Fruit fly (Drosophila melanogaster) whole organism, adult: ENCODE measurements around the gene CG5281.

Source experiments
- CG7045 ChIP-seq: fragments of 200-800 bp; sonication (Bioruptor generic); optimal IDR thresholded peaks from 2 replicates; lab custom pipeline; 2017; ENCODE audit warnings: missing biosample characterization, mild to moderate bottlenecking, missing genetic modification characterization
- kay ChIP-seq: fragments of 200-800 bp; sonication (Bioruptor generic); peaks from one replicate; lab custom pipeline; 2016; ENCODE audit warnings: missing biosample characterization, missing genetic modification characterization, borderline replicate concordance
- ovo ChIP-seq: fragments of 200-800 bp; sonication (Bioruptor generic); optimal IDR thresholded peaks from 2 replicates; lab custom pipeline; 2016; ENCODE audit warnings: missing biosample characterization, missing genetic modification characterization

DNA sequence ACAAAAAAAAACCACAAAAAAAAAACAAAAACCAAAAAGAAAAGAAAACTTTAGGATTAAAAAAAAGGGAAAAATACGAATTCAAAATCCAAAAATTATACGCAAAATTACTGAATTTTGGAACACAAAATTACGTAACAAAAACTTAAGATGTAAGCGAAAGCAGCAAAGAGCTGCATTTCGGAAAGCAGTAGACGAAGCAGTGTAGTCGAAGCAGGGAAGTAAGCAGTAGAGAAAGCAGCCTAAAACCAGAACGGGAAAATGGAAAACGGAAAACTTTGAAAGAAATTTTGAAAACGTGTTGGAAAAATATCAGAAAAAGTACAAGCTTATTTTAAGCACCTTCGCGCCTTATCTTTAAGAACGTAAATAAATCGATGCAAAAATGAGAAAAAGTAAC is 32.8 kb upstream of the CG5281 start:
- no peak for TF ChIP-seq kay (GFP tag; lab: Kevin White, UChicago)
- no peak for TF ChIP-seq CG7045 (GFP tag; lab: Kevin White, UChicago)
- TF ChIP-seq ovo (GFP tag; lab: Kevin White, UChicago): no peak
